Worm (Caenorhabditis elegans) whole organism, young adult: ENCODE results near the gene mrps-18B.

Experiments used
- B0019.2 ChIP-seq: fragments of 200-800 bp; sonication (Bioruptor generic); conservative IDR thresholded peaks from 2 replicates; pipeline ENCODE4 v1.3.6; 2022; ENCODE audit warnings: missing genetic modification reagents, missing genetic modification characterization, missing compliant biosample characterization
- B0261.1 ChIP-seq: sonication (generic microtip); optimal IDR thresholded peaks from 2 replicates; lab custom pipeline; 2016; ENCODE audit warnings: mild to moderate bottlenecking, missing genetic modification characterization, moderate library complexity, missing compliant biosample characterization
- C06A6.2 ChIP-seq: fragments of 200-800 bp; sonication (Bioruptor generic); conservative IDR thresholded peaks from 2 replicates; pipeline ENCODE4 v1.3.6; 2022; ENCODE audit warnings: missing genetic modification characterization, missing compliant biosample characterization
- F10E7.11 ChIP-seq: sonication (generic microtip); optimal IDR thresholded peaks from 2 replicates; lab custom pipeline; 2017; ENCODE audit warnings: mild to moderate bottlenecking, missing genetic modification characterization, moderate library complexity, missing compliant biosample characterization
- F23B12.7 ChIP-seq: sonication (generic microtip); optimal IDR thresholded peaks from 2 replicates; lab custom pipeline; 2017; ENCODE audit warnings: missing genetic modification characterization, mild to moderate bottlenecking, missing compliant biosample characterization, antibody characterized with exemption, moderate library complexity; ENCODE audit not compliant: insufficient read depth
- F33H1.4 ChIP-seq: fragments of 200-800 bp; sonication (Bioruptor generic); IDR thresholded peaks from 2 replicates; pipeline ENCODE4 v1.3.6; 2022; ENCODE audit warnings: missing genetic modification reagents, missing genetic modification characterization, missing compliant biosample characterization
- F37B4.10 ChIP-seq: fragments of 200-800 bp; sonication (Bioruptor generic); IDR thresholded peaks from 2 replicates; pipeline ENCODE4 v1.3.6; 2022; ENCODE audit warnings: missing genetic modification characterization, missing compliant biosample characterization
- T26A5.8 ChIP-seq: sonication (generic microtip); optimal IDR thresholded peaks from 2 replicates; lab custom pipeline; 2016; ENCODE audit warnings: missing genetic modification characterization, missing compliant biosample characterization
- Y79H2A.3 ChIP-seq: fragments of 200-800 bp; sonication (Bioruptor generic); conservative IDR thresholded peaks from 2 replicates; pipeline ENCODE4 v1.3.6; 2022; ENCODE audit warnings: missing genetic modification reagents, missing genetic modification characterization, missing compliant biosample characterization
- ZK185.1 ChIP-seq: sonication (generic microtip); optimal IDR thresholded peaks from 2 replicates; lab custom pipeline; 2016; ENCODE audit warnings: mild to moderate bottlenecking, missing genetic modification characterization, missing compliant biosample characterization; ENCODE audit not compliant: poor library complexity, severe bottlenecking
- attf-6 ChIP-seq: fragments of 200-800 bp; sonication (Bioruptor generic); IDR thresholded peaks from 2 replicates; pipeline ENCODE4 v1.3.6; 2022; ENCODE audit warnings: missing genetic modification reagents, missing genetic modification characterization, missing compliant biosample characterization
- ccch-3 ChIP-seq: fragments of 200-800 bp; sonication (Bioruptor generic); optimal IDR thresholded peaks from 2 replicates; lab custom pipeline; 2018; ENCODE audit warnings: mild to moderate bottlenecking, missing genetic modification characterization, missing compliant biosample characterization
- ceh-100 ChIP-seq: fragments of 200-800 bp; sonication (Bioruptor generic); IDR thresholded peaks from 2 replicates; pipeline ENCODE4 v1.3.6; 2022; ENCODE audit warnings: missing genetic modification reagents, missing genetic modification characterization, missing compliant biosample characterization
- ceh-27 ChIP-seq: fragments of 200-800 bp; sonication (Bioruptor generic); optimal IDR thresholded peaks from 2 replicates; lab custom pipeline; 2018; ENCODE audit warnings: mild to moderate bottlenecking, missing genetic modification characterization, moderate library complexity, missing compliant biosample characterization
- ceh-58 ChIP-seq: fragments of 200-800 bp; sonication (Bioruptor generic); IDR thresholded peaks from 2 replicates; pipeline ENCODE4 v1.3.6; 2022; ENCODE audit warnings: missing genetic modification characterization, missing compliant biosample characterization
- ceh-79 ChIP-seq: sonication (generic microtip); optimal IDR thresholded peaks from 2 replicates; lab custom pipeline; 2017; ENCODE audit warnings: mild to moderate bottlenecking, missing genetic modification characterization, missing compliant biosample characterization
- die-1 ChIP-seq: sonication (generic microtip); optimal IDR thresholded peaks from 2 replicates; lab custom pipeline; 2016; ENCODE audit warnings: missing genotype, mild to moderate bottlenecking, missing genetic modification characterization, missing compliant biosample characterization
- dox-1 ChIP-seq: fragments of 200-800 bp; sonication (Bioruptor generic); IDR thresholded peaks from 2 replicates; pipeline ENCODE4 v1.3.6; 2022; ENCODE audit warnings: missing genetic modification reagents, missing genetic modification characterization, missing compliant biosample characterization
- egl-18 ChIP-seq: fragments of 200-800 bp; sonication (Bioruptor generic); IDR thresholded peaks from 2 replicates; pipeline ENCODE4 v1.3.6; 2022; ENCODE audit warnings: missing genetic modification reagents, missing genetic modification characterization, missing compliant biosample characterization
- egrh-3 ChIP-seq: fragments of 200-800 bp; sonication (Bioruptor generic); IDR thresholded peaks from 2 replicates; pipeline ENCODE4 v1.3.6; 2022; ENCODE audit warnings: missing genetic modification reagents, missing genetic modification characterization, missing compliant biosample characterization
- ekl-4 ChIP-seq: fragments of 200-800 bp; sonication (Bioruptor generic); IDR thresholded peaks from 2 replicates; pipeline ENCODE4 v1.3.6; 2022; ENCODE audit warnings: missing genetic modification reagents, missing genetic modification characterization, missing compliant biosample characterization
- hmg-1.2 ChIP-seq: fragments of 200-800 bp; sonication (Bioruptor generic); IDR thresholded peaks from 2 replicates; pipeline ENCODE4 v1.3.6; 2022; ENCODE audit warnings: missing genetic modification reagents, missing genetic modification characterization, missing compliant biosample characterization
- hmg-20 ChIP-seq: fragments of 200-800 bp; sonication (Bioruptor generic); IDR thresholded peaks from 2 replicates; pipeline ENCODE4 v1.3.6; 2022; ENCODE audit warnings: missing genetic modification reagents, missing genetic modification characterization, missing compliant biosample characterization
- let-607 ChIP-seq, 2 experiments: fragments of 200-800 bp in 1 of 2; sonication (Bioruptor generic) in 1 of 2; sonication (generic microtip) in 1 of 2; optimal IDR thresholded peaks; 2 replicates each; lab custom pipeline; 2016 to 2018; ENCODE audit warnings: mild to moderate bottlenecking in 2 of 2, missing compliant biosample characterization in 2 of 2, missing genetic modification characterization in 2 of 2, moderate library complexity in 2 of 2, missing genotype in 1 of 2
- lin-35 ChIP-seq, 3 experiments: fragments of 150-350 bp in 2 of 3; sonication (generic microtip) in 1 of 3; optimal IDR thresholded peaks; 2 replicates each; lab custom pipeline; 2014 to 2018; ENCODE audit warnings: missing biosample characterization in 3 of 3, missing genetic modification characterization in 3 of 3, missing genetic modification reagents in 3 of 3
- madf-10 ChIP-seq: sonication (generic microtip); optimal IDR thresholded peaks from 2 replicates; lab custom pipeline; 2016; ENCODE audit warnings: mild to moderate bottlenecking, missing genetic modification characterization, missing compliant biosample characterization
- mcd-1 ChIP-seq: fragments of 200-800 bp; sonication (Bioruptor generic); IDR thresholded peaks from 2 replicates; pipeline ENCODE4 v1.3.6; 2022; ENCODE audit warnings: missing genetic modification reagents, missing genetic modification characterization, missing compliant biosample characterization
- mes-4 ChIP-seq: sonication (generic microtip); optimal IDR thresholded peaks from 2 replicates; lab custom pipeline; 2016; ENCODE audit warnings: missing genotype, missing genetic modification characterization, missing compliant biosample characterization
- nfyb-1 ChIP-seq: fragments of 200-800 bp; sonication (Bioruptor generic); IDR thresholded peaks from 2 replicates; pipeline ENCODE4 v1.3.6; 2022; ENCODE audit warnings: missing genetic modification reagents, missing genetic modification characterization, missing compliant biosample characterization
- nhr-179 ChIP-seq: sonication (generic microtip); optimal IDR thresholded peaks from 2 replicates; lab custom pipeline; 2016; ENCODE audit warnings: mild to moderate bottlenecking, missing genetic modification characterization, missing compliant biosample characterization
- nhr-90 ChIP-seq: sonication (generic microtip); optimal IDR thresholded peaks from 2 replicates; lab custom pipeline; 2016; ENCODE audit warnings: missing genotype, mild to moderate bottlenecking, missing genetic modification characterization, missing compliant biosample characterization
- rec-8 ChIP-seq, 2 experiments: sonication (generic microtip); optimal IDR thresholded peaks; 2 replicates each; lab custom pipeline; 2016; ENCODE audit warnings: mild to moderate bottlenecking in 2 of 2, missing genetic modification characterization in 2 of 2, missing genetic modification reagents in 2 of 2, missing genotype in 2 of 2, missing biosample characterization in 1 of 2, missing compliant biosample characterization in 1 of 2, moderate library complexity in 1 of 2
- repo-1 ChIP-seq: sonication (generic microtip); optimal IDR thresholded peaks from 2 replicates; lab custom pipeline; 2017; ENCODE audit warnings: mild to moderate bottlenecking, missing genetic modification characterization, missing compliant biosample characterization
- sea-2 ChIP-seq: fragments of 200-800 bp; sonication (Bioruptor generic); IDR thresholded peaks from 2 replicates; pipeline ENCODE4 v1.3.6; 2022; ENCODE audit warnings: missing genetic modification characterization, missing compliant biosample characterization
- snpc-1.3 ChIP-seq: sonication (generic microtip); optimal IDR thresholded peaks from 2 replicates; lab custom pipeline; 2017; ENCODE audit warnings: missing genetic modification characterization, mild to moderate bottlenecking, missing compliant biosample characterization, antibody characterized with exemption, moderate library complexity, missing genotype, missing genetic modification reagents; ENCODE audit not compliant: insufficient read depth
- snpc-3.4 ChIP-seq: sonication (generic microtip); optimal IDR thresholded peaks from 2 replicates; lab custom pipeline; 2017; ENCODE audit warnings: missing genetic modification characterization, mild to moderate bottlenecking, missing compliant biosample characterization, antibody characterized with exemption, moderate library complexity, missing genotype, missing genetic modification reagents
- somi-1 ChIP-seq: fragments of 200-800 bp; sonication (Bioruptor generic); optimal IDR thresholded peaks from 2 replicates; lab custom pipeline; 2018; ENCODE audit warnings: mild to moderate bottlenecking, missing genetic modification characterization, missing compliant biosample characterization
- tbp1 ChIP-seq: fragments of 200-800 bp; sonication (Bioruptor generic); optimal IDR thresholded peaks from 2 replicates; lab custom pipeline; 2018; ENCODE audit warnings: mild to moderate bottlenecking, missing genetic modification characterization, missing compliant biosample characterization
- unc-62 ChIP-seq: fragments of 150-350 bp; optimal IDR thresholded peaks from 2 replicates; lab custom pipeline; 2014; ENCODE audit warnings: missing biosample characterization, missing genetic modification reagents, missing genetic modification characterization
- zim-3 ChIP-seq: sonication (generic microtip); optimal IDR thresholded peaks from 2 replicates; lab custom pipeline; 2017; ENCODE audit warnings: mild to moderate bottlenecking, missing genetic modification characterization, moderate library complexity, missing compliant biosample characterization
- ztf-25 ChIP-seq: fragments of 200-800 bp; sonication (Bioruptor generic); IDR thresholded peaks from 2 replicates; pipeline ENCODE4 v1.3.6; 2022; ENCODE audit warnings: missing genetic modification reagents, missing genetic modification characterization, missing compliant biosample characterization

mrps-18B gene

DNA sequence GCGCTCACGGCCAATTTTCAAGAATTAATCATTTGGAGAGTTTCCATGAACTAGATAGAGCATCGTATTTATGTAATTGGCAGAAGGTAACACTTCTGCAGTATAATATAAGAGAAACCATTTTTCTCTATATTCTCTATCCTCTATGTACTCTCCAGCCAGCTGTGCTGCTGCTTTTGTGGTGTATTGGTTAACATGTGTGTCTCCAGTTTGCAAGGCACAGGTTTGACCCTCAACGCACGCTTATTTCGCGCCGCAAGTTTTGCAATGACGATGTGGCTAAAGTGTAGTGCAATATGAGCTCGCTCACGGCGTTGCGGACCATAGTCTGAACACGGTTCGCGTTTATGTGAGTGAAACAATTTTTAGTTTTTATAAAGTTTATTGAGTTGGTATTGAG is 21.5 kb downstream of the mrps-18B start (continued):
- TF ChIP-seq die-1 (tag; lab: Kevin White, UChicago) (peak; percentile 96), sea-2 (GFP tag; lab: Robert Waterston, UW) (no peak), ztf-25 (GFP tag; lab: Robert Waterston, UW) (peak; percentile 71; the same call in 1 of the 2 replicates), ekl-4 (GFP tag; lab: Robert Waterston, UW) (peak; percentile 83), B0019.2 (GFP tag; lab: Robert Waterston, UW) (no peak), rec-8 (tag; optimal IDR thresholded peaks at IDR 0.05; lab: Kevin White, UChicago) (peak; percentile 48 to 93), Y79H2A.3 (GFP tag; lab: Robert Waterston, UW) (0 out of 2 replicates have a peak, but pooled peaks have one; percentile 14), ZK185.1 (peak; percentile 88), T26A5.8 (tag; lab: Kevin White, UChicago) (peak; percentile 88), ceh-27 (GFP tag; lab: Kevin White, UChicago) (peak; percentile 75), nhr-90 (tag; lab: Kevin White, UChicago) (peak; percentile 93), F23B12.7 (tag; lab: Kevin White, UChicago) (peak; percentile 88), F10E7.11 (tag; lab: Kevin White, UChicago) (peak; percentile 71), madf-10 (tag; lab: Kevin White, UChicago) (peak; percentile 60), ceh-58 (GFP tag; lab: Robert Waterston, UW) (peak; percentile 94; the same call in 1 of the 2 replicates), nfyb-1 (peak; percentile 92), ccch-3 (no peak), snpc-3.4 (tag; lab: Kevin White, UChicago) (peak; percentile 87), F33H1.4 (peak; percentile 36; the same call in 1 of the 2 replicates), unc-62 (GFP tag; lab: Kevin White, UChicago) (no peak), ceh-100 (GFP tag; lab: Robert Waterston, UW) (peak; percentile 49; the same call in 1 of the 2 replicates), F37B4.10 (GFP tag; lab: Robert Waterston, UW) (0 out of 2 replicates have a peak, but pooled peaks have one; percentile 73), mes-4 (tag; lab: Kevin White, UChicago) (peak; percentile 89), somi-1 (peak; percentile 70), hmg-1.2 (GFP tag; lab: Robert Waterston, UW) (peak; percentile 76; the same call in 1 of the 2 replicates), dox-1 (no peak), nhr-179 (tag; lab: Kevin White, UChicago) (peak; percentile 77), hmg-20 (peak; percentile 72), snpc-1.3 (tag; lab: Kevin White, UChicago) (no peak), ceh-79 (tag; lab: Kevin White, UChicago) (peak; percentile 32), mcd-1 (GFP tag; lab: Robert Waterston, UW) (peak; percentile 72; the same call in 1 of the 2 replicates), zim-3 (no peak), repo-1 (tag; lab: Kevin White, UChicago) (peak; percentile 85), egrh-3 (GFP tag; lab: Robert Waterston, UW) (peak; percentile 55; the same call in 1 of the 2 replicates), let-607 (tag; optimal IDR thresholded peaks at IDR 0.05; lab: Kevin White, UChicago) (peak; percentile 62 to 70), B0261.1 (tag; lab: Kevin White, UChicago) (peak; percentile 90), tbp1 (GFP tag; lab: Kevin White, UChicago) (peak; percentile 96), lin-35 (GFP tag; optimal IDR thresholded peaks at IDR 0.05; lab: Kevin White, UChicago) (no peak), attf-6 (GFP tag; lab: Robert Waterston, UW) (no peak), C06A6.2 (GFP tag; lab: Robert Waterston, UW) (peak; percentile 65), egl-18 (GFP tag; lab: Robert Waterston, UW) (peak; percentile 87)
- TF ChIP-seq, all 124 proteins: peak for 77
